1 fruit fly cellular context compared by ENCODE assay signal in genomic region chr2L:21038723-21039122, dm6.
A peak's percentile ranks its signal among the peaks of the same experiment; 100 is the strongest.
TF ChIP-seq lines count a peak whose summit lies in the region.

No protein-coding gene starts in this region.

TF ChIP-seq in whole organism, embryonic, 481 proteins besides CTCF, POLR2A, EP300 and RAD21 (continued from another document and continues in another):
- TF ChIP-seq E2f2 (GFP tag; IDR thresholded peaks at IDR 0.05; lab: Robert Waterston, UW), result peak; percentile 29; the same call in 1 of the 2 replicates
- peak; percentile 36 for TF ChIP-seq CG4820 (GFP tag; optimal IDR thresholded peaks at IDR 0.05; lab: Kevin White, UChicago)
- TF ChIP-seq CG10431 (GFP tag; optimal IDR thresholded peaks at IDR 0.05; lab: Kevin White, UChicago), result no peak
- peak; percentile 18; the same call in 1 of the 2 replicates for TF ChIP-seq ro (GFP tag; IDR thresholded peaks at IDR 0.05; lab: Robert Waterston, UW)
- TF ChIP-seq tgo (GFP tag; IDR thresholded peaks at IDR 0.05; lab: Robert Waterston, UW), result peak; percentile 71
- TF ChIP-seq fru (optimal IDR thresholded peaks at IDR 0.05; lab: Kevin White, UChicago), result no peak
- peak; percentile 46 for TF ChIP-seq CG2875 (GFP tag; optimal IDR thresholded peaks at IDR 0.05; lab: Kevin White, UChicago)
- TF ChIP-seq run (tag; optimal IDR thresholded peaks at IDR 0.05; lab: Kevin White, UChicago), result no peak
- no peak for TF ChIP-seq CG7987 (GFP tag; optimal IDR thresholded peaks at IDR 0.05; lab: Kevin White, UChicago)
- peak; percentile 60 for TF ChIP-seq Ptx1 (GFP tag; IDR thresholded peaks at IDR 0.05; lab: Robert Waterston, UW)
- no peak for TF ChIP-seq cad (GFP tag; optimal IDR thresholded peaks at IDR 0.05; lab: Kevin White, UChicago)
- no peak for TF ChIP-seq ham (GFP tag; IDR thresholded peaks at IDR 0.05; lab: Robert Waterston, UW)
- TF ChIP-seq CG1602 (GFP tag; optimal IDR thresholded peaks at IDR 0.05; lab: Kevin White, UChicago), result peak; percentile 49
- no peak for TF ChIP-seq luna (GFP tag; optimal IDR thresholded peaks at IDR 0.05; lab: Kevin White, UChicago)
- no peak for TF ChIP-seq CG33557 (GFP tag; optimal IDR thresholded peaks at IDR 0.05; lab: Kevin White, UChicago)
- TF ChIP-seq CG34376 (GFP tag; optimal IDR thresholded peaks at IDR 0.05; lab: Kevin White, UChicago), result no peak
- no peak for TF ChIP-seq sc (optimal IDR thresholded peaks at IDR 0.05; lab: Kevin White, UChicago)
- TF ChIP-seq sc (GFP tag; optimal IDR thresholded peaks at IDR 0.05; lab: Kevin White, UChicago), result peak; percentile 27
- peak; percentile 42 for TF ChIP-seq CG17328 (GFP tag; IDR thresholded peaks at IDR 0.05; lab: Robert Waterston, UW)
- peak; percentile 42 for TF ChIP-seq fd3F (GFP tag; optimal IDR thresholded peaks at IDR 0.05; lab: Kevin White, UChicago)
- no peak for TF ChIP-seq Gsc (GFP tag; IDR thresholded peaks at IDR 0.05; lab: Robert Waterston, UW)
- no peak for TF ChIP-seq NK7.1 (GFP tag; optimal IDR thresholded peaks at IDR 0.05; lab: Kevin White, UChicago)
- TF ChIP-seq Eip74EF (GFP tag; optimal IDR thresholded peaks at IDR 0.05; lab: Kevin White, UChicago), result peak in 1 of 2 experiments; percentile 26
- no peak for TF ChIP-seq dan (GFP tag; IDR thresholded peaks at IDR 0.05; lab: Robert Waterston, UW)
- TF ChIP-seq gem (tag; optimal IDR thresholded peaks at IDR 0.05; lab: Kevin White, UChicago), result peak; percentile 81
- peak; percentile 13 for TF ChIP-seq CG5245 (GFP tag; optimal IDR thresholded peaks at IDR 0.05; lab: Kevin White, UChicago)
- TF ChIP-seq tup (GFP tag; optimal IDR thresholded peaks at IDR 0.05; lab: Kevin White, UChicago), result peak; percentile 39
- TF ChIP-seq NfI (GFP tag; optimal IDR thresholded peaks at IDR 0.05; lab: Kevin White, UChicago), result peak; percentile 70
- peak; percentile 69 for TF ChIP-seq CG10979 (tag; optimal IDR thresholded peaks at IDR 0.05; lab: Kevin White, UChicago)
- TF ChIP-seq trh (GFP tag; optimal IDR thresholded peaks at IDR 0.05; lab: Kevin White, UChicago), result no peak
- TF ChIP-seq HmgD (GFP tag; optimal IDR thresholded peaks at IDR 0.05; lab: Kevin White, UChicago), result no peak
- no peak for TF ChIP-seq CG12104 (GFP tag; optimal IDR thresholded peaks at IDR 0.05; lab: Kevin White, UChicago)
- TF ChIP-seq Dad (GFP tag; optimal IDR thresholded peaks at IDR 0.05; lab: Kevin White, UChicago), result no peak
- peak; percentile 76 for TF ChIP-seq dysf (GFP tag; IDR thresholded peaks at IDR 0.05; lab: Robert Waterston, UW)
- TF ChIP-seq D19A (tag; optimal IDR thresholded peaks at IDR 0.05; lab: Kevin White, UChicago), result peak; percentile 33
- peak; percentile 63 for TF ChIP-seq CG7556 (GFP tag; optimal IDR thresholded peaks at IDR 0.05; lab: Kevin White, UChicago)
- TF ChIP-seq CG10147 (GFP tag; optimal IDR thresholded peaks at IDR 0.05; lab: Kevin White, UChicago), result peak; percentile 59
- TF ChIP-seq CG30403 (GFP tag; optimal IDR thresholded peaks at IDR 0.05; lab: Kevin White, UChicago), result peak; percentile 70
- no peak for TF ChIP-seq CG1832 (GFP tag; optimal IDR thresholded peaks at IDR 0.05; lab: Kevin White, UChicago)
- peak; percentile 37 for TF ChIP-seq CG1792 (GFP tag; optimal IDR thresholded peaks at IDR 0.05; lab: Kevin White, UChicago)
- 0 out of 3 replicates have a peak, but pooled peaks have one; percentile 42 for TF ChIP-seq otp (GFP tag; IDR thresholded peaks at IDR 0.05; lab: Robert Waterston, UW)
- TF ChIP-seq Hr78 (GFP tag; optimal IDR thresholded peaks at IDR 0.05; lab: Kevin White, UChicago), result peak in 1 of 2 experiments; percentile 52
- no peak for TF ChIP-seq br (optimal IDR thresholded peaks at IDR 0.05; lab: Kevin White, UChicago)
- TF ChIP-seq Ets97D (GFP tag; optimal IDR thresholded peaks at IDR 0.05; lab: Kevin White, UChicago), result peak; percentile 5
- TF ChIP-seq Hand (GFP tag; optimal IDR thresholded peaks at IDR 0.05; lab: Kevin White, UChicago), result no peak
- no peak for TF ChIP-seq CG34422 (GFP tag; IDR thresholded peaks at IDR 0.05; lab: Robert Waterston, UW)
- TF ChIP-seq CG2199 (GFP tag; IDR thresholded peaks at IDR 0.05; lab: Robert Waterston, UW), result peak; percentile 60; the same call in 1 of the 3 replicates
- TF ChIP-seq caup (GFP tag; optimal IDR thresholded peaks at IDR 0.05; lab: Kevin White, UChicago; ENCODE audit: severe bottlenecking), result peak; percentile 55
- no peak for TF ChIP-seq BEAF-32 (GFP tag; optimal IDR thresholded peaks at IDR 0.05; lab: Kevin White, UChicago)
- TF ChIP-seq CG8765 (GFP tag; IDR thresholded peaks at IDR 0.05; lab: Robert Waterston, UW), result no peak
- peak; percentile 71 for TF ChIP-seq Rfx (GFP tag; IDR thresholded peaks at IDR 0.05; lab: Robert Waterston, UW)
- peak; percentile 61 for TF ChIP-seq tio (GFP tag; optimal IDR thresholded peaks at IDR 0.05; lab: Kevin White, UChicago)
- no peak for TF ChIP-seq Dip2 (GFP tag; IDR thresholded peaks at IDR 0.05; lab: Robert Waterston, UW)
- TF ChIP-seq eyg (GFP tag; optimal IDR thresholded peaks at IDR 0.05; lab: Kevin White, UChicago), result peak; percentile 40
- TF ChIP-seq CG10959 (GFP tag; IDR thresholded peaks at IDR 0.05; lab: Robert Waterston, UW), result peak; percentile 51
- peak; percentile 71 for TF ChIP-seq CG10366 (GFP tag; IDR thresholded peaks at IDR 0.05; lab: Robert Waterston, UW)
- TF ChIP-seq CG30431 (GFP tag; optimal IDR thresholded peaks at IDR 0.05; lab: Kevin White, UChicago), result peak; percentile 22
- TF ChIP-seq inv (GFP tag; IDR thresholded peaks at IDR 0.05; lab: Robert Waterston, UW; ENCODE audit: partially characterized antibody), result no peak
- TF ChIP-seq CG18011 (GFP tag; optimal IDR thresholded peaks at IDR 0.05; lab: Kevin White, UChicago), result no peak
- TF ChIP-seq nmo (GFP tag; optimal IDR thresholded peaks at IDR 0.05; lab: Kevin White, UChicago), result peak; percentile 70
- TF ChIP-seq vvl (GFP tag; IDR thresholded peaks at IDR 0.05; lab: Robert Waterston, UW), result peak; percentile 75
- TF ChIP-seq hbn (GFP tag; IDR thresholded peaks at IDR 0.05; lab: Robert Waterston, UW; ENCODE audit: partially characterized antibody), result no peak
- TF ChIP-seq nerfin-2 (GFP tag; IDR thresholded peaks at IDR 0.05; lab: Robert Waterston, UW; ENCODE audit: partially characterized antibody), result no peak
- TF ChIP-seq pfk (GFP tag; optimal IDR thresholded peaks at IDR 0.05; lab: Kevin White, UChicago), result no peak
- TF ChIP-seq gt (GFP tag; IDR thresholded peaks at IDR 0.05; lab: Robert Waterston, UW), result no peak
- peak; percentile 19; the same call in 1 of the 2 replicates for TF ChIP-seq CG4404 (GFP tag; IDR thresholded peaks at IDR 0.05; lab: Robert Waterston, UW)
- TF ChIP-seq CG13296 (GFP tag; optimal IDR thresholded peaks at IDR 0.05; lab: Kevin White, UChicago), result peak; percentile 7
- TF ChIP-seq gcm (GFP tag; optimal IDR thresholded peaks at IDR 0.05; lab: Kevin White, UChicago), result peak; percentile 9
- 0 out of 2 replicates have a peak, but pooled peaks have one; percentile 36 for TF ChIP-seq E2f1 (GFP tag; IDR thresholded peaks at IDR 0.05; lab: Robert Waterston, UW)
- TF ChIP-seq Hr3 (GFP tag; optimal IDR thresholded peaks at IDR 0.05; lab: Kevin White, UChicago), result peak; percentile 47
- TF ChIP-seq CG9215 (GFP tag; IDR thresholded peaks at IDR 0.05; lab: Robert Waterston, UW), result 0 out of 2 replicates have a peak, but pooled peaks have one; percentile 8
- peak; percentile 12 for TF ChIP-seq CG17802 (tag; optimal IDR thresholded peaks at IDR 0.05; lab: Kevin White, UChicago)
- TF ChIP-seq CG12769 (tag; optimal IDR thresholded peaks at IDR 0.05; lab: Kevin White, UChicago), result peak; percentile 68
- TF ChIP-seq Sry-β (GFP tag; optimal IDR thresholded peaks at IDR 0.05; lab: Kevin White, UChicago), result no peak
- peak; percentile 39 for TF ChIP-seq Dip3 (GFP tag; optimal IDR thresholded peaks at IDR 0.05; lab: Kevin White, UChicago)
- peak; percentile 4 for TF ChIP-seq dm (GFP tag; optimal IDR thresholded peaks at IDR 0.05; lab: Kevin White, UChicago)
- TF ChIP-seq zen2 (GFP tag; IDR thresholded peaks at IDR 0.05; lab: Robert Waterston, UW; ENCODE audit: partially characterized antibody), result no peak
- peak in 1 of 2 experiments; percentile 72 for TF ChIP-seq eve (GFP tag; optimal IDR thresholded peaks at IDR 0.05; lab: Kevin White, UChicago)
- no peak for TF ChIP-seq hth (optimal IDR thresholded peaks at IDR 0.05; lab: Kevin White, UChicago)
- peak; percentile 31 for TF ChIP-seq pho (GFP tag; optimal IDR thresholded peaks at IDR 0.05; lab: Kevin White, UChicago)
- TF ChIP-seq Fer2 (tag; optimal IDR thresholded peaks at IDR 0.05; lab: Kevin White, UChicago), result no peak
- no peak for TF ChIP-seq crp (GFP tag; optimal IDR thresholded peaks at IDR 0.05; lab: Kevin White, UChicago)
- TF ChIP-seq Sox100B (GFP tag; optimal IDR thresholded peaks at IDR 0.05; lab: Kevin White, UChicago), result peak; percentile 43
- peak; percentile 55 for TF ChIP-seq Ssrp (tag; optimal IDR thresholded peaks at IDR 0.05; lab: Kevin White, UChicago)
- TF ChIP-seq lilli (GFP tag; optimal IDR thresholded peaks at IDR 0.05; lab: Kevin White, UChicago), result peak; percentile 72
- TF ChIP-seq H2.0 (GFP tag; IDR thresholded peaks at IDR 0.05; lab: Robert Waterston, UW), result peak; percentile 49; the same call in 1 of the 2 replicates
- TF ChIP-seq cg (GFP tag; optimal IDR thresholded peaks at IDR 0.05; lab: Kevin White, UChicago), result no peak
- peak; percentile 47 for TF ChIP-seq CG9817 (tag; optimal IDR thresholded peaks at IDR 0.05; lab: Kevin White, UChicago)
- peak; percentile 52 for TF ChIP-seq oc (tag; optimal IDR thresholded peaks at IDR 0.05; lab: Kevin White, UChicago)
- TF ChIP-seq GATAe (GFP tag; conservative IDR thresholded peaks at IDR 0.05; lab: Robert Waterston, UW), result no peak
- peak; percentile 67 for TF ChIP-seq dmrt99B (tag; optimal IDR thresholded peaks at IDR 0.05; lab: Kevin White, UChicago)
- TF ChIP-seq CG8089 (GFP tag; optimal IDR thresholded peaks at IDR 0.05; lab: Kevin White, UChicago), result peak; percentile 36
- peak; percentile 21 for TF ChIP-seq CG16863 (GFP tag; optimal IDR thresholded peaks at IDR 0.05; lab: Kevin White, UChicago)
- no peak for TF ChIP-seq Opbp (GFP tag; IDR thresholded peaks at IDR 0.05; lab: Robert Waterston, UW; ENCODE audit: partially characterized antibody)
- TF ChIP-seq Nf-YA (GFP tag; IDR thresholded peaks at IDR 0.05; lab: Robert Waterston, UW), result peak; percentile 41; the same call in 1 of the 2 replicates
- peak; percentile 35 to 67 for TF ChIP-seq chif (GFP tag; optimal IDR thresholded peaks at IDR 0.05; lab: Kevin White, UChicago)
- TF ChIP-seq Hr39 (optimal IDR thresholded peaks at IDR 0.05; lab: Kevin White, UChicago), result no peak
- no peak for TF ChIP-seq ab (GFP tag; optimal IDR thresholded peaks at IDR 0.05; lab: Kevin White, UChicago)
- peak; percentile 44; the same call in 1 of the 2 replicates for TF ChIP-seq seq (GFP tag; IDR thresholded peaks at IDR 0.05; lab: Robert Waterston, UW)
- TF ChIP-seq CG16779 (GFP tag; IDR thresholded peaks at IDR 0.05; lab: Robert Waterston, UW), result no peak
- no peak for TF ChIP-seq CG4360 (GFP tag; IDR thresholded peaks at IDR 0.05; lab: Robert Waterston, UW)
- peak; percentile 75; the same call in 2 of the 3 replicates for TF ChIP-seq ci (GFP tag; IDR thresholded peaks at IDR 0.05; lab: Robert Waterston, UW)
- peak; percentile 91 for TF ChIP-seq Ets65A (GFP tag; lab: Kevin White, UChicago)
- TF ChIP-seq ash1 (GFP tag; optimal IDR thresholded peaks at IDR 0.05; lab: Kevin White, UChicago), result no peak
- TF ChIP-seq aop (GFP tag; IDR thresholded peaks at IDR 0.05; lab: Robert Waterston, UW), result no peak
- no peak for TF ChIP-seq pum (GFP tag; optimal IDR thresholded peaks at IDR 0.05; lab: Kevin White, UChicago)
- TF ChIP-seq Chrac-16 (GFP tag; optimal IDR thresholded peaks at IDR 0.05; lab: Kevin White, UChicago), result peak; percentile 33
- TF ChIP-seq pan (optimal IDR thresholded peaks at IDR 0.05; lab: Kevin White, UChicago), result no peak
- peak in 1 of 2 experiments; percentile 70 for TF ChIP-seq pan (GFP tag; optimal IDR thresholded peaks at IDR 0.05 in 1 of 2, IDR thresholded peaks at IDR 0.05 in 1 of 2)
- TF ChIP-seq esg (GFP tag; conservative IDR thresholded peaks at IDR 0.05; lab: Robert Waterston, UW), result peak; percentile 64
- peak; percentile 39; the same call in 1 of the 2 replicates for TF ChIP-seq CG32772 (GFP tag; IDR thresholded peaks at IDR 0.05; lab: Robert Waterston, UW)
- TF ChIP-seq CG17385 (GFP tag; optimal IDR thresholded peaks at IDR 0.05; lab: Kevin White, UChicago), result peak; percentile 8
- TF ChIP-seq p53 (GFP tag; optimal IDR thresholded peaks at IDR 0.05; lab: Kevin White, UChicago), result no peak
- TF ChIP-seq HLH3B (GFP tag; IDR thresholded peaks at IDR 0.05; lab: Robert Waterston, UW), result peak; percentile 69
- peak; percentile 75 for TF ChIP-seq CG2120 (GFP tag; optimal IDR thresholded peaks at IDR 0.05; lab: Kevin White, UChicago)
- TF ChIP-seq CG6175 (GFP tag; IDR thresholded peaks at IDR 0.05; lab: Robert Waterston, UW), result no peak
- TF ChIP-seq YL-1 (GFP tag; optimal IDR thresholded peaks at IDR 0.05; lab: Kevin White, UChicago), result no peak
- peak; percentile 37 for TF ChIP-seq CG17829 (tag; optimal IDR thresholded peaks at IDR 0.05; lab: Kevin White, UChicago)
- TF ChIP-seq CG7745 (tag; optimal IDR thresholded peaks at IDR 0.05; lab: Kevin White, UChicago), result no peak
- TF ChIP-seq Fer1 (GFP tag; optimal IDR thresholded peaks at IDR 0.05; lab: Kevin White, UChicago), result peak; percentile 48
- TF ChIP-seq CG9727 (GFP tag; optimal IDR thresholded peaks at IDR 0.05; lab: Kevin White, UChicago), result peak; percentile 59
- TF ChIP-seq CG4617 (GFP tag; optimal IDR thresholded peaks at IDR 0.05; lab: Kevin White, UChicago; ENCODE audit: borderline replicate concordance), result no peak
- no peak for TF ChIP-seq TFAM (GFP tag; optimal IDR thresholded peaks at IDR 0.05; lab: Kevin White, UChicago)
- no peak for TF ChIP-seq mld (GFP tag; IDR thresholded peaks at IDR 0.05; lab: Robert Waterston, UW; ENCODE audit: partially characterized antibody)
- no peak for TF ChIP-seq CG3838 (GFP tag; optimal IDR thresholded peaks at IDR 0.05; lab: Kevin White, UChicago)
- peak; percentile 72 for TF ChIP-seq CG11504 (tag; optimal IDR thresholded peaks at IDR 0.05; lab: Kevin White, UChicago)
- no peak for TF ChIP-seq Lhr (GFP tag; optimal IDR thresholded peaks at IDR 0.05; lab: Kevin White, UChicago)
- no peak for TF ChIP-seq insv (GFP tag; optimal IDR thresholded peaks at IDR 0.05; lab: Kevin White, UChicago)
- TF ChIP-seq bsh (GFP tag; optimal IDR thresholded peaks at IDR 0.05; lab: Kevin White, UChicago), result peak in 1 of 2 experiments; percentile 79
- peak; percentile 9 for TF ChIP-seq CG11723 (GFP tag; optimal IDR thresholded peaks at IDR 0.05; lab: Kevin White, UChicago)
- peak; percentile 76 for TF ChIP-seq PHDP (tag; optimal IDR thresholded peaks at IDR 0.05; lab: Kevin White, UChicago)
- TF ChIP-seq lab (GFP tag; optimal IDR thresholded peaks at IDR 0.05; lab: Kevin White, UChicago), result peak; percentile 82
